Fruit fly (Drosophila melanogaster): ENCODE measurements around the gene CG4496.
A peak's percentile ranks its signal among the peaks of the same experiment; 100 is the strongest.

Gene CG4496

dm6 chr2L:7175786-7176185 is 14.0 kb downstream of the CG4496 start (continued):
- TF ChIP-seq CG1529 (GFP tag; optimal IDR thresholded peaks at IDR 0.05) (no peak), CG2678 (tag; optimal IDR thresholded peaks at IDR 0.05) (no peak), vfl (GFP tag; optimal IDR thresholded peaks at IDR 0.05) (no peak), ap (GFP tag; IDR thresholded peaks at IDR 0.05) (no peak), MESR4 (GFP tag; optimal IDR thresholded peaks at IDR 0.05) (no peak), CG31224 (GFP tag; IDR thresholded peaks at IDR 0.05) (no peak)

dm6 chr2L:7174351-7174750 is 15.5 kb downstream of the CG4496 start:
- no peak for TF ChIP-seq fru (optimal IDR thresholded peaks at IDR 0.05)
- TF ChIP-seq MTF-1 (GFP tag; optimal IDR thresholded peaks at IDR 0.05; ENCODE audit: borderline replicate concordance) = no peak
- peak; percentile 81 for TF ChIP-seq pros (GFP tag; optimal IDR thresholded peaks at IDR 0.05)
- TF ChIP-seq unc-4 (GFP tag; IDR thresholded peaks at IDR 0.05; ENCODE audit: partially characterized antibody) = no peak
- TF ChIP-seq CG6765 (GFP tag; optimal IDR thresholded peaks at IDR 0.05) = no peak
- no peak for TF ChIP-seq otp (GFP tag; IDR thresholded peaks at IDR 0.05)
- TF ChIP-seq CG1602 (GFP tag; optimal IDR thresholded peaks at IDR 0.05) = no peak
- TF ChIP-seq fd3F (GFP tag; optimal IDR thresholded peaks at IDR 0.05) = no peak
- no peak for TF ChIP-seq CG12942 (GFP tag; optimal IDR thresholded peaks at IDR 0.05)
- TF ChIP-seq CG13624 (GFP tag; optimal IDR thresholded peaks at IDR 0.05) = no peak
- no peak for TF ChIP-seq Mes4 (GFP tag; optimal IDR thresholded peaks at IDR 0.05)
- no peak for TF ChIP-seq CG7745 (tag; optimal IDR thresholded peaks at IDR 0.05)
- TF ChIP-seq CG15073 (GFP tag; optimal IDR thresholded peaks at IDR 0.05) = no peak
- TF ChIP-seq Dip3 (GFP tag; optimal IDR thresholded peaks at IDR 0.05) = no peak
- TF ChIP-seq CG32767 (GFP tag; IDR thresholded peaks at IDR 0.05) = no peak
- TF ChIP-seq sqz (GFP tag; optimal IDR thresholded peaks at IDR 0.05) = no peak
- TF ChIP-seq toy (GFP tag; IDR thresholded peaks at IDR 0.05) = no peak
- no peak for TF ChIP-seq Hmx (GFP tag; optimal IDR thresholded peaks at IDR 0.05)
- no peak for TF ChIP-seq CG3163 (GFP tag; optimal IDR thresholded peaks at IDR 0.05)
- TF ChIP-seq CG11085 (GFP tag; IDR thresholded peaks at IDR 0.05) = no peak
- no peak for TF ChIP-seq CG1832 (GFP tag; optimal IDR thresholded peaks at IDR 0.05)
- no peak for TF ChIP-seq da (GFP tag; optimal IDR thresholded peaks at IDR 0.05)
- TF ChIP-seq CG17612 (GFP tag; IDR thresholded peaks at IDR 0.05) = no peak
- no peak for TF ChIP-seq CG14050 (GFP tag; IDR thresholded peaks at IDR 0.05)
- no peak for TF ChIP-seq nerfin-1 (tag; optimal IDR thresholded peaks at IDR 0.05)
- no peak for TF ChIP-seq CG2116 (GFP tag; optimal IDR thresholded peaks at IDR 0.05)
- TF ChIP-seq sc (optimal IDR thresholded peaks at IDR 0.05) = no peak
- TF ChIP-seq sc (GFP tag; optimal IDR thresholded peaks at IDR 0.05) = no peak
- TF ChIP-seq HmgD (GFP tag; optimal IDR thresholded peaks at IDR 0.05) = no peak
- TF ChIP-seq Lim3 (GFP tag; IDR thresholded peaks at IDR 0.05) = no peak
- TF ChIP-seq CG8478 (optimal IDR thresholded peaks at IDR 0.05) = no peak
- TF ChIP-seq croc (GFP tag; conservative IDR thresholded peaks at IDR 0.05) = no peak
- TF ChIP-seq CHES-1-like (GFP tag; optimal IDR thresholded peaks at IDR 0.05) = no peak
- no peak for TF ChIP-seq CG17802 (tag; optimal IDR thresholded peaks at IDR 0.05)
- no peak for TF ChIP-seq Elba2 (GFP tag; optimal IDR thresholded peaks at IDR 0.05)
- TF ChIP-seq nau (GFP tag; optimal IDR thresholded peaks at IDR 0.05) = no peak
- peak; percentile 83; the same call in 2 of the 4 replicates for TF ChIP-seq chinmo (GFP tag; IDR thresholded peaks at IDR 0.05; ENCODE audit: partially characterized antibody)
- TF ChIP-seq sd (tag; optimal IDR thresholded peaks at IDR 0.05) = peak; percentile 29
- TF ChIP-seq ase (GFP tag; IDR thresholded peaks at IDR 0.05) = no peak
- no peak for TF ChIP-seq CG12744 (GFP tag; optimal IDR thresholded peaks at IDR 0.05)
- no peak for TF ChIP-seq CG32772 (GFP tag; IDR thresholded peaks at IDR 0.05)
- peak; percentile 16 for TF ChIP-seq gsb-n (tag; optimal IDR thresholded peaks at IDR 0.05)
- TF ChIP-seq vvl (GFP tag; IDR thresholded peaks at IDR 0.05) = peak; percentile 62
- no peak for TF ChIP-seq CG2875 (GFP tag; optimal IDR thresholded peaks at IDR 0.05)
- TF ChIP-seq Awh (GFP tag; IDR thresholded peaks at IDR 0.05) = peak; percentile 9; the same call in 1 of the 2 replicates
- no peak for TF ChIP-seq Rx (GFP tag; IDR thresholded peaks at IDR 0.05)

Measured in whole organism, embryonic.